Fruit fly (Drosophila melanogaster) whole organism, larva: Measurements from ENCODE around the gene CG31835.
"Not testable (repeated sequence)": the region's sequence is repeated elsewhere in the genome, so short reads cannot be mapped to it uniquely, and the experiment has no call there.

Experiments used
- noc ChIP-seq: fragments of 200-800 bp; sonication (Bioruptor generic); optimal IDR thresholded peaks from 3 replicates; lab custom pipeline; 2019; ENCODE audit warnings: missing biosample characterization, mild to moderate bottlenecking, missing genetic modification characterization, moderate library complexity

CG31835 gene

DNA sequence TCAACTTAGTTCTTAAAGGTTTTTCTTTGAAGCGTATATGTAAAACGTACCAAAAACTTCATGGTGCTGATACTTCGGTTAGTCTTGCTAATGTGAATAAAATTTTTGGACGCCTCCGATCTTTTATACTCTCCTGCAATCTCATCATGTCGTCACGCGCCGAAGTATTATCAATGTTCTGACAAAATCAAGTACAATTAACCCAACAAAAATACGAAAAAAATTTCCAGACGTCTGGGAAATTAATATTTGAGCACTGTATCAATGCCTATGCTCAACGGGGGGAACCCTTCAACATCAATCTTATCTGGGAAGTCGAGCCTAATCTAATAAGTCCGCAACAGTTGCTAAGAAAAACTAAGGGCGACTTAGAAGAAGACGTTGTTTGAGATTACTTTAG is 6.1 kb downstream of the CG31835 start, which contains the start of gene CG42586:
TSS of gene CG42586 (minus strand) at position 101 of the 400 bp plus-strand sequence.
- not testable (repeated sequence) for TF ChIP-seq noc

DNA sequence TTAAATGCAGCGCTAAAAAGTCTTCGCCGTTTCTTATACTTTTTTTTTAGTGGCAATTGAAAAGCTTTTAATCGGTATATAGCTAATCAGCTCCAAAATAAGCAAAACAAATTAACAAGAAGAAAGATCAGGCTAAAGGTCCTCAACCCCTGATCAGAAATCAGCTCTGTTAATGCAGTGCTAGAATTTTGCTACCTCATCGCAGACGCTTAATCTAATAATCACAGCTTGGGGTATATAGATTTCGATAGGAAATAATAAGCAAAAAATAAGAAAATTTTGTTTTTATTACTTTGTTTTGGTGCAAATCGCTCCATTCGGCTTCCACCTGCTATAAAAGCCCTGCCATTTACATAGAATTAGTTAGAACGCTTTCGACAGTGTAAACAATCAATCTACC is 7.2 kb downstream of the CG31835 start, which contains the start of gene CG34166:
TSS of gene CG34166 (plus strand) at position 301 of the 400 bp plus-strand sequence.
- not testable (repeated sequence) for TF ChIP-seq noc

DNA sequence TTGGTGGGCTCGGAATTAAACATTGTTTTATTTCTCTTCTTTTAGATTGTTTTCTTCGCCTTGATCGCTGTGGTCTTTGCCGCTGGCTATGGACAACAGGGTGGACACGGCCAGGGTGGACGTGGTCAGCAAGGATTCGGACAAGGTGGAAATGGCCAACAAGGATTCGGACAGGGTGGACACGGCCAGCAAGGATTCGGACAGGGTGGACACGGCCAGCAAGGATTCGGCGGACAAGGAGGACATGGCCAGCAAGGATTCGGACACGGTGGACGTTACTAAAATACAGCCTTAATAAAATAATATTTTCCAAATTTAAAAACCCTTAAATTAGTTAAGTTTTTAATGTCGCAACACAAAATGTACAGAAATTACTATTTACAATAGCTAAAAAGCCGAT is 7.7 kb downstream of the CG31835 start:
- TF ChIP-seq noc = no peak

DNA sequence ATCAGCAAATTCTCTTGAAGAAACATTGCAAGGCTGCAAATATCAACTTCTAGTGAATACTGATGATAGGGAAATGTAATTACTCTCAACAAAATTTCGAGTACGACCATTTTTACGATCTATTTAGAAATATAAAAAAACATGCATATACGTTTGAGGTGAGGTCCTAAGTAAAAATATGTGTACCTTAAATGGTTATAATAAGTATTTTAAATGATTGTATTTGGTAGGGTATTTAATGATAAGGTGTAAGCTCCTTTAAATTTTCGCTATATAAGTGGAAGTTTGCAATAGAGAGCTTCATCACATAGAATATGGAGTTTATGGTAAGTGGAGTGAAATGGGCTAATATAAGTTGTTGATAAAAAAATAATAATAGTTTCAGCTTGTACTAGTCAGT is 8.5 kb downstream of the CG31835 start, which contains the start of gene CG42681:
TSS of gene CG42681 (plus strand) at position 301 of the 400 bp plus-strand sequence.
- TF ChIP-seq noc = no peak

DNA sequence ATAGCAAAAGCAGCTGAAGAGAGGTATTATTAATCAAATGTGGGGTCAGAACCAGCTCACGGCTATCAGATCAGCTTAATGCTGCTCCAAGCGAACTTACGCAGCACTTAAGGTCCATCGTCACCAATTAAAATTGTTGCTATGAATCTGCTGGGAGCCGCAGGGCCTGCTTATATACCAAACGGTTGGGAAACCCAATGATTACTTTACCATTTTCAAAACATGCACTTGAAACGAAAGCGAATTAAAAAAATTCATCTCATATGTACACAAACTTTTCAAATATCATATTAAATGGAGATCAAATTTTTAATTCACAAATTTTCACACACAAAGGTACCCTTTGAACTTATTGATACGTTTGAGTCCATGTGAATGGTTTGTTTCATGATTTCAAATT is 9.4 kb downstream of the CG31835 start, which contains the start of gene CG42587:
TSS of gene CG42587 (minus strand) at position 143 of the 400 bp plus-strand sequence.
- TF ChIP-seq noc = no peak

DNA sequence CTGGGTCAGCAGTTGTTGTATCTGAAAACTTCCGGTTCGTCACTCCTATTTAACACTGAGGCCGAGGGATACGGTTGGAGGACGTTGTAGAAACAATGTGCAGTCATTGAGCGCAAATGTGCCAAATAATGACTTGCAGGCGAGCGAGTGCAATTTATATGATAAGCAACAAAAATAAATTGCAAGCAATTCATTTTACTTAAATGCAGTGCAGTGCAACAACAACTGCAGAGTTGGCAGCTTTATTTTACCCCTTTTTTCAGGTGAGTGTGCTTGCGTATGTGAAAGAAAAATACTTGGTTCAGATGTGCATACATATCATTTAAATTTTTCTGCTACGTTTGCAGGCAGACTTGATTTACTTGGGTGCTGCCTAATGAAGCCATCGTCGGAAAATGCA is 10.4 kb downstream of the CG31835 start:
- TF ChIP-seq noc = no peak

DNA sequence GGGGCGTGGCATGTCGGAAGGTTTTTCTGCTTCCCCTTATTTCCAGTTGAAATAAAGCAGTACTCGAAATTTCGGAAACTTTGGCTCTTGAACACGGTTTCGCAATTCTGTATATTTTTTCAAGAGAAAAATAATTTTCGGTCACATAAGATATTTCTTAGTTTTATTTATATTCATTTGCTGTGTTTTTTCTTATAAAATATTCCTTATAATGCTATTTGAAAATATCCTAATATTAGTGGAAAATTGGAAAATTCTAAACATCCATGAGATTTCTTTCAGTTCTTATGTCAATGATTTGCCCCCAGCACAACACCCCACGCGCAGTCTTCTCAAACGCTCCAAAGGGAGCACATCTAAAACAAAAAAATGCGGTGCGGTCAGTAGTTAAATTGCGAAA is 24.8 kb downstream of the CG31835 start, which contains the start of gene CG4691:
TSS of gene CG4691 (plus strand) at position 301 of the 400 bp plus-strand sequence.
- no peak for TF ChIP-seq noc

DNA sequence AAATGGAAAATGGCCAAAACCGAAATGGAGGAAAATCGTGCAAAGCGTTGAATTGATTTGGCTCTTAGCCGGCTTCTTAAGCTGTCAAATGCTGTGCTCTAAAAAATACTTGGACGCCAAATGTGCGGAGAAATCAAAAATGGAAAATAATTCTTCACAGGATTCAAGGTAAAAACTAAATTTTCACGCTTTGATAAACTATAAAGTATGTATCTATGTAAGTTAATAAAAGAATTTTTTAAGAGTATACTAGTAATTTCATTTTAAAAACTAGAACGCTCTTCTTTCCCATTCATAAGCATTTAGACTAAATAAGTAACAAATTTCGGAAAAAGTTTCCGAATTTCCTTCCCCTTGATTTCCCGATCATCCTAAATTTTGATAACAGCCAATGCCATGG is 26.8 kb downstream of the CG31835 start, which contains the start of gene CSN1a:
TSS of gene CSN1a (plus strand) at position 301 of the 400 bp plus-strand sequence.
- TF ChIP-seq noc = no peak

DNA sequence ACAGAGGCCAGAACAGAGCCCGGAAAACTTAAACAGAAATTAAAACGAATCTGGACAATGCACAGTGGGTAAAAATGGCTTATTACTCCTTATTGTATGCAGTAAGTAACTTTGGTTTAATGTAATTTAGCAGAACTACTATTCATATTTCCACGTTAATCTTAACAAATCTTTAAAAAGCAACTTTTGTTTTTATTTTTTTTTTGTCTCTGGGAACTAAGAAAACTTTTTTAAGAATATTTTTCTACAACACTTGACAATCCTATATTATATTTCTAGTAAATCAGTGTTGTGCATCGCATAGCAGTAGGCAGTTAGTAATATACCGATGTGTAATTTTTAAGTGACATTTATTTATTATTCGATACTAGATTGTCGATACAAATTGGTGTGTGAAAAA is 30.0 kb downstream of the CG31835 start, which contains the start of gene CG4701:
TSS of gene CG4701 (plus strand) at position 301 of the 400 bp plus-strand sequence.
- TF ChIP-seq noc = no peak

DNA sequence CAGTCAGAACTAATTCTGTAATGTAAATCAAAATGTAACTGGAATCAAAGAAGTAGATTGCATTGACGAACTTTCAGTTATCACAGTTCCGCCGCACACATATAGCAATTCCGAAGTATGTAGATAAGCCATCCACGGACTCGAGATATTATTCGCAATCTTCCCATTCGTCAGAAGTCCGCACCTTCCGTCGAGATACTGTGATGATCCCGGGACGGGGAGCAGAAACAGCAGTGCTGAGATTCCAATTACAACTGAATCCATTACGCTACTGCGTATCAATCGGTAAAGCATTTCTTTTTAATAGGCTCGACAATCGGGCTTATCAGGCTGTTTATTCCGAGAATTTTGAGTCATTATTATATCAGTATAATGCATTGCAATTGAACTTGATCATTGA is 39.1 kb downstream of the CG31835 start, which contains the start of gene CG4650:
TSS of gene CG4650 (minus strand) at position 269 of the 400 bp plus-strand sequence.
- no peak for TF ChIP-seq noc

DNA sequence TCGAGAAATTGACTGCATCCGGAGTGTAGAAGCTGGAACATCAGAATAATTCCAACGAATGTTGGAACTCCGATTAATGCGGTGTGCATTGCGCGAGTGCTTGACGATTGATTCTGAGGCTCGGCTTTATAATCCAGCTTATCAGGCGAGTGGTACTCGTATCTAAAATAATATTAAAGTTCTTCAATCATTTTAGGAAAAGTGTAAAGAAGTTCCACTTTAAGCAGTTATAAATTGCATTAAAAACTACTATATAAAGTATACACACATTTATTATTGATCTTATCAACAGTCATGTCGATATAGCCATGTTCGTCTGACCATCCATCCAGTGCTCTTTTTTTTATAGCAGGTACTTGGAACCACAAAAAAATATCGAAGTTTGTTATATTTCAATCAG is 48.9 kb downstream of the CG31835 start, which contains the start of gene CG18636:
TSS of gene CG18636 (minus strand) at position 101 of the 400 bp plus-strand sequence.
- TF ChIP-seq noc = no peak
